Worm (Caenorhabditis elegans) whole organism, L1 larva: ENCODE measurements around the gene crn-2.

Experiments used
- ama-1 ChIP-seq: fragments of 150-350 bp; optimal IDR thresholded peaks from 2 replicates; lab custom pipeline; 2014
- ceh-8 ChIP-seq: fragments of 200-800 bp; sonication (Bioruptor generic); optimal IDR thresholded peaks from 2 replicates; lab custom pipeline; 2018; ENCODE audit warnings: mild to moderate bottlenecking, missing genetic modification characterization, moderate library complexity, missing compliant biosample characterization
- lin-39 ChIP-seq: fragments of 150-350 bp; optimal IDR thresholded peaks from 2 replicates; lab custom pipeline; 2014; ENCODE audit warnings: missing biosample characterization, missing genetic modification reagents, missing genetic modification characterization
- mep-1 ChIP-seq: fragments of 150-350 bp; optimal IDR thresholded peaks from 2 replicates; lab custom pipeline; 2014; ENCODE audit warnings: missing biosample characterization, missing genetic modification characterization
- skn-1 ChIP-seq: fragments of 150-350 bp; optimal IDR thresholded peaks from 2 replicates; lab custom pipeline; 2014; ENCODE audit warnings: missing biosample characterization, missing genetic modification characterization
- tlp-1 ChIP-seq: fragments of 150-350 bp; optimal IDR thresholded peaks from 2 replicates; lab custom pipeline; 2014; ENCODE audit warnings: missing biosample characterization, missing genetic modification characterization

- TF ChIP-seq skn-1 (tag; lab: Kevin White, UChicago) (no peak), mep-1 (no peak), ama-1 (no peak), lin-39 (no peak), ceh-8 (no peak), tlp-1 (tag; lab: Kevin White, UChicago) (no peak)
Measured at ce11 chrV:5591887-5592286, 2.5 kb upstream of the crn-2 start.
